Fruit fly (Drosophila melanogaster) whole organism, wandering third instar larva: ENCODE data around the gene Golgin84.

Experiments used
- Abd-B ChIP-seq: fragments of >200 bp; optimal IDR thresholded peaks from 2 replicates; lab custom pipeline; 2017; ENCODE audit warnings: missing biosample characterization, missing genetic modification characterization
- CG32264 ChIP-seq: fragments of 200-800 bp; sonication (Bioruptor generic); optimal IDR thresholded peaks from 2 replicates; lab custom pipeline; 2016; ENCODE audit warnings: missing biosample characterization, missing genetic modification characterization
- N ChIP-seq: fragments of >200 bp; optimal IDR thresholded peaks from 2 replicates; lab custom pipeline; 2018; ENCODE audit warnings: missing biosample characterization, missing external identifiers, missing genetic modification characterization
- pan ChIP-seq: fragments of >200 bp; optimal IDR thresholded peaks from 2 replicates; lab custom pipeline; 2017
- usp ChIP-seq: fragments of >200 bp; optimal IDR thresholded peaks from 2 replicates; lab custom pipeline; 2017; ENCODE audit warnings: missing biosample characterization, missing genetic modification characterization

- TF ChIP-seq usp (no peak), N (GFP tag; lab: Kevin White, UChicago) (no peak), Abd-B (GFP tag; lab: Kevin White, UChicago) (no peak), CG32264 (no peak), pan (lab: Kevin White, UChicago) (no peak)
These were observed 37.4 kb downstream of the Golgin84 start for dm6 chr3R:24320342-24320711.
